Worm (Caenorhabditis elegans) whole organism, L2 larva: ENCODE data around the gene ttr-32.

Experiments used
- alr-1 ChIP-seq: fragments of 150-350 bp; optimal IDR thresholded peaks from 2 replicates; lab custom pipeline; 2014; ENCODE audit warnings: missing biosample characterization, missing genetic modification characterization
- ama-1 ChIP-seq: fragments of 150-350 bp; optimal IDR thresholded peaks from 2 replicates; lab custom pipeline; 2018; ENCODE audit warnings: inconsistent platforms
- zag-1 ChIP-seq: fragments of 150-350 bp; optimal IDR thresholded peaks from 2 replicates; lab custom pipeline; 2014; ENCODE audit warnings: missing biosample characterization, missing genetic modification characterization

- no peak for TF ChIP-seq zag-1 (tag; lab: Kevin White, UChicago)
- TF ChIP-seq ama-1: no peak
- no peak for TF ChIP-seq alr-1
These were observed 4.3 kb upstream of the ttr-32 start, which contains the start of gene lgc-12 for ce11 chrIII:7561872-7562271.
